Worm (Caenorhabditis elegans) whole organism, young adult: ENCODE data around the gene F20C5.6.
A peak's percentile ranks its signal among the peaks of the same experiment; 100 is the strongest.

Experiments
- C17E4.6 ChIP-seq: fragments of 200-800 bp; sonication (Bioruptor generic); IDR thresholded peaks from 2 replicates; pipeline ENCODE4 v1.3.6; 2022; ENCODE audit warnings: missing genetic modification reagents, missing genetic modification characterization, missing compliant biosample characterization
- F10E7.11 ChIP-seq: sonication (generic microtip); optimal IDR thresholded peaks from 2 replicates; lab custom pipeline; 2017; ENCODE audit warnings: mild to moderate bottlenecking, missing genetic modification characterization, moderate library complexity, missing compliant biosample characterization
- F22D6.2 ChIP-seq: sonication (generic microtip); optimal IDR thresholded peaks from 2 replicates; lab custom pipeline; 2016; ENCODE audit warnings: mild to moderate bottlenecking, missing genetic modification characterization, missing compliant biosample characterization
- F23B12.7 ChIP-seq: sonication (generic microtip); optimal IDR thresholded peaks from 2 replicates; lab custom pipeline; 2017; ENCODE audit warnings: missing genetic modification characterization, mild to moderate bottlenecking, missing compliant biosample characterization, antibody characterized with exemption, moderate library complexity; ENCODE audit not compliant: insufficient read depth
- F33H1.4 ChIP-seq: fragments of 200-800 bp; sonication (Bioruptor generic); IDR thresholded peaks from 2 replicates; pipeline ENCODE4 v1.3.6; 2022; ENCODE audit warnings: missing genetic modification reagents, missing genetic modification characterization, missing compliant biosample characterization
- F52B5.7 ChIP-seq: sonication (generic microtip); optimal IDR thresholded peaks from 2 replicates; lab custom pipeline; 2016; ENCODE audit warnings: mild to moderate bottlenecking, missing genetic modification characterization, missing compliant biosample characterization
- F55B11.4 ChIP-seq: sonication (generic microtip); optimal IDR thresholded peaks from 2 replicates; lab custom pipeline; 2016; ENCODE audit warnings: missing compliant biosample characterization, missing genetic modification characterization, borderline replicate concordance; ENCODE audit not compliant: insufficient read depth
- K11D2.4 ChIP-seq: fragments of 200-800 bp; sonication (Bioruptor generic); IDR thresholded peaks from 2 replicates; pipeline ENCODE4 v1.3.6; 2022; ENCODE audit warnings: missing genetic modification reagents, missing genetic modification characterization, missing compliant biosample characterization
- K12H6.12 ChIP-seq: fragments of 200-800 bp; sonication (Bioruptor generic); optimal IDR thresholded peaks from 2 replicates; lab custom pipeline; 2018; ENCODE audit warnings: mild to moderate bottlenecking, missing genetic modification characterization, missing compliant biosample characterization
- T26A5.8 ChIP-seq: sonication (generic microtip); optimal IDR thresholded peaks from 2 replicates; lab custom pipeline; 2016; ENCODE audit warnings: missing genetic modification characterization, missing compliant biosample characterization
- Y53F4B.3 ChIP-seq: fragments of 200-800 bp; sonication (Bioruptor generic); IDR thresholded peaks from 2 replicates; pipeline ENCODE4 v1.3.6; 2022; ENCODE audit warnings: missing genetic modification reagents, missing genetic modification characterization, missing compliant biosample characterization
- Y53G8AR.9 ChIP-seq: fragments of 200-800 bp; sonication (Bioruptor generic); conservative IDR thresholded peaks from 2 replicates; pipeline ENCODE4 v1.3.6; 2022; ENCODE audit warnings: missing genetic modification reagents, missing genetic modification characterization, missing compliant biosample characterization
- Y79H2A.3 ChIP-seq: fragments of 200-800 bp; sonication (Bioruptor generic); conservative IDR thresholded peaks from 2 replicates; pipeline ENCODE4 v1.3.6; 2022; ENCODE audit warnings: missing genetic modification reagents, missing genetic modification characterization, missing compliant biosample characterization
- akir-1 ChIP-seq: fragments of 200-800 bp; sonication (Bioruptor generic); optimal IDR thresholded peaks from 2 replicates; lab custom pipeline; 2018; ENCODE audit warnings: mild to moderate bottlenecking, missing genetic modification characterization, moderate library complexity, missing compliant biosample characterization
- atf-7 ChIP-seq: sonication (generic microtip); optimal IDR thresholded peaks from 2 replicates; lab custom pipeline; 2017; ENCODE audit warnings: mild to moderate bottlenecking, missing genetic modification characterization, missing compliant biosample characterization
- ceh-79 ChIP-seq: sonication (generic microtip); optimal IDR thresholded peaks from 2 replicates; lab custom pipeline; 2017; ENCODE audit warnings: mild to moderate bottlenecking, missing genetic modification characterization, missing compliant biosample characterization
- dox-1 ChIP-seq: fragments of 200-800 bp; sonication (Bioruptor generic); IDR thresholded peaks from 2 replicates; pipeline ENCODE4 v1.3.6; 2022; ENCODE audit warnings: missing genetic modification reagents, missing genetic modification characterization, missing compliant biosample characterization
- efl-1 ChIP-seq: fragments of 150-350 bp; optimal IDR thresholded peaks from 2 replicates; lab custom pipeline; 2014; ENCODE audit warnings: missing biosample characterization, missing genetic modification reagents, missing genetic modification characterization
- egl-44 ChIP-seq: fragments of 200-800 bp; sonication (Bioruptor generic); IDR thresholded peaks from 2 replicates; pipeline ENCODE4 v1.3.6; 2022; ENCODE audit warnings: missing genetic modification reagents, missing genetic modification characterization, missing compliant biosample characterization
- hmg-1.2 ChIP-seq: fragments of 200-800 bp; sonication (Bioruptor generic); IDR thresholded peaks from 2 replicates; pipeline ENCODE4 v1.3.6; 2022; ENCODE audit warnings: missing genetic modification reagents, missing genetic modification characterization, missing compliant biosample characterization
- hmg-20 ChIP-seq: fragments of 200-800 bp; sonication (Bioruptor generic); IDR thresholded peaks from 2 replicates; pipeline ENCODE4 v1.3.6; 2022; ENCODE audit warnings: missing genetic modification reagents, missing genetic modification characterization, missing compliant biosample characterization
- lag-1 ChIP-seq: fragments of 200-800 bp; sonication (Bioruptor generic); IDR thresholded peaks from 2 replicates; pipeline ENCODE4 v1.3.6; 2022; ENCODE audit warnings: missing genetic modification reagents, missing genetic modification characterization, missing compliant biosample characterization
- let-607 ChIP-seq, 2 experiments: fragments of 200-800 bp in 1 of 2; sonication (Bioruptor generic) in 1 of 2; sonication (generic microtip) in 1 of 2; optimal IDR thresholded peaks; 2 replicates each; lab custom pipeline; 2016 to 2018; ENCODE audit warnings: mild to moderate bottlenecking in 2 of 2, missing compliant biosample characterization in 2 of 2, missing genetic modification characterization in 2 of 2, moderate library complexity in 2 of 2, missing genotype in 1 of 2
- lin-26 ChIP-seq: fragments of 200-800 bp; sonication (Bioruptor generic); IDR thresholded peaks from 2 replicates; pipeline ENCODE4 v1.3.6; 2022; ENCODE audit warnings: missing genetic modification reagents, missing genetic modification characterization, missing compliant biosample characterization
- lin-35 ChIP-seq, 3 experiments: fragments of 150-350 bp in 2 of 3; sonication (generic microtip) in 1 of 3; optimal IDR thresholded peaks; 2 replicates each; lab custom pipeline; 2014 to 2018; ENCODE audit warnings: missing biosample characterization in 3 of 3, missing genetic modification characterization in 3 of 3, missing genetic modification reagents in 3 of 3
- lin-40 ChIP-seq: sonication (generic microtip); optimal IDR thresholded peaks from 2 replicates; lab custom pipeline; 2016; ENCODE audit warnings: missing genetic modification characterization, mild to moderate bottlenecking, missing compliant biosample characterization, missing genotype, missing genetic modification reagents
- lin-54 ChIP-seq: fragments of 200-800 bp; sonication (Bioruptor generic); optimal IDR thresholded peaks from 2 replicates; lab custom pipeline; 2018; ENCODE audit warnings: mild to moderate bottlenecking, missing genetic modification characterization, missing compliant biosample characterization
- mcd-1 ChIP-seq: fragments of 200-800 bp; sonication (Bioruptor generic); IDR thresholded peaks from 2 replicates; pipeline ENCODE4 v1.3.6; 2022; ENCODE audit warnings: missing genetic modification reagents, missing genetic modification characterization, missing compliant biosample characterization
- nfyb-1 ChIP-seq: fragments of 200-800 bp; sonication (Bioruptor generic); IDR thresholded peaks from 2 replicates; pipeline ENCODE4 v1.3.6; 2022; ENCODE audit warnings: missing genetic modification reagents, missing genetic modification characterization, missing compliant biosample characterization
- nhr-27 ChIP-seq: fragments of 200-800 bp; sonication (Bioruptor generic); optimal IDR thresholded peaks from 2 replicates; lab custom pipeline; 2018; ENCODE audit warnings: mild to moderate bottlenecking, missing genetic modification characterization, moderate library complexity, missing compliant biosample characterization
- pbrm-1 ChIP-seq: fragments of 200-800 bp; sonication (Bioruptor generic); IDR thresholded peaks from 2 replicates; pipeline ENCODE4 v1.3.6; 2022; ENCODE audit warnings: missing genetic modification reagents, missing genetic modification characterization, missing compliant biosample characterization
- pha-4 ChIP-seq: fragments of 150-350 bp; sonication (generic microtip); optimal IDR thresholded peaks from 2 replicates; lab custom pipeline; 2014; ENCODE audit warnings: missing biosample characterization, missing genetic modification reagents, missing genetic modification characterization
- rcor-1 ChIP-seq: fragments of 200-800 bp; sonication (Bioruptor generic); IDR thresholded peaks from 2 replicates; pipeline ENCODE4 v1.3.6; 2022; ENCODE audit warnings: missing genetic modification reagents, missing genetic modification characterization, missing compliant biosample characterization
- rec-8 ChIP-seq, 2 experiments: sonication (generic microtip); optimal IDR thresholded peaks; 2 replicates each; lab custom pipeline; 2016; ENCODE audit warnings: mild to moderate bottlenecking in 2 of 2, missing genetic modification characterization in 2 of 2, missing genetic modification reagents in 2 of 2, missing genotype in 2 of 2, missing biosample characterization in 1 of 2, missing compliant biosample characterization in 1 of 2, moderate library complexity in 1 of 2
- repo-1 ChIP-seq: sonication (generic microtip); optimal IDR thresholded peaks from 2 replicates; lab custom pipeline; 2017; ENCODE audit warnings: mild to moderate bottlenecking, missing genetic modification characterization, missing compliant biosample characterization
- snpc-4 ChIP-seq, 5 experiments: fragments of 150-350 bp in 1 of 5; sonication (generic microtip) in 4 of 5; optimal IDR thresholded peaks; 2 replicates each; lab custom pipeline; 2014 to 2018; ENCODE audit warnings: missing genetic modification characterization in 5 of 5, missing biosample characterization in 3 of 5, antibody characterized with exemption in 2 of 5, mild to moderate bottlenecking in 2 of 5, missing compliant biosample characterization in 2 of 5, missing genotype in 2 of 5, moderate library complexity in 2 of 5, missing genetic modification reagents in 1 of 5
- sptf-2 ChIP-seq: fragments of 200-800 bp; sonication (Bioruptor generic); optimal IDR thresholded peaks from 2 replicates; lab custom pipeline; 2018; ENCODE audit warnings: mild to moderate bottlenecking, missing genetic modification characterization, missing compliant biosample characterization
- tbp1 ChIP-seq: fragments of 200-800 bp; sonication (Bioruptor generic); optimal IDR thresholded peaks from 2 replicates; lab custom pipeline; 2018; ENCODE audit warnings: mild to moderate bottlenecking, missing genetic modification characterization, missing compliant biosample characterization
- unc-62 ChIP-seq: fragments of 150-350 bp; optimal IDR thresholded peaks from 2 replicates; lab custom pipeline; 2014; ENCODE audit warnings: missing biosample characterization, missing genetic modification reagents, missing genetic modification characterization
- ztf-18 ChIP-seq: sonication (generic microtip); optimal IDR thresholded peaks from 2 replicates; lab custom pipeline; 2016; ENCODE audit warnings: missing genotype, mild to moderate bottlenecking, missing genetic modification characterization, missing compliant biosample characterization

F20C5.6 gene

ce11 chrIV:8748967-8749366, 24.0 kb downstream of the F20C5.6 start:
- TF ChIP-seq nfyb-1 (GFP tag; lab: Robert Waterston, UW) (0 out of 2 replicates have a peak, but pooled peaks have one; percentile 36), lin-26 (GFP tag; lab: Robert Waterston, UW) (no peak)

- TF ChIP-seq K11D2.4 (no peak), Y53G8AR.9 (GFP tag; lab: Robert Waterston, UW) (0 out of 2 replicates have a peak, but pooled peaks have one; percentile 14)
- TF ChIP-seq, all 124 proteins: peak for 1
Measured at ce11 chrIV:8745591-8746302, 27.3 kb downstream of the F20C5.6 start, which contains the start of the genes F20C5.7 and parg-1. F20C5.7 (minus strand) TSS chrIV:8745691. parg-1 (plus strand) TSS chrIV:8746252.

ce11 chrIV:8743654-8744332, 29.2 kb downstream of the F20C5.6 start, which contains the start of gene F21D5.7:
F21D5.7 (minus strand) TSS chrIV:8743704.
- no peak for TF ChIP-seq T26A5.8 (tag; lab: Kevin White, UChicago)
- TF ChIP-seq pha-4: peak; percentile 25
- TF ChIP-seq lin-40 (tag; lab: Kevin White, UChicago): no peak
- TF ChIP-seq dox-1 (GFP tag; lab: Robert Waterston, UW): peak; percentile 88
- TF ChIP-seq rec-8 (tag; optimal IDR thresholded peaks at IDR 0.05; lab: Kevin White, UChicago): no peak
- peak; percentile 30 for TF ChIP-seq repo-1 (tag; lab: Kevin White, UChicago)
- TF ChIP-seq F23B12.7 (tag; lab: Kevin White, UChicago): peak; percentile 63
- TF ChIP-seq nhr-27 (tag; lab: Kevin White, UChicago): no peak
- peak; percentile 96 for TF ChIP-seq ztf-18 (tag; lab: Kevin White, UChicago)
- TF ChIP-seq F33H1.4: peak; percentile 41
- no peak for TF ChIP-seq Y79H2A.3 (GFP tag; lab: Robert Waterston, UW)
- peak; percentile 19 for TF ChIP-seq K12H6.12 (tag; lab: Kevin White, UChicago)
- no peak for TF ChIP-seq F55B11.4
- TF ChIP-seq tbp1: peak; percentile 55
- TF ChIP-seq sptf-2 (GFP tag; lab: Kevin White, UChicago): no peak
- no peak for TF ChIP-seq F22D6.2 (tag; lab: Kevin White, UChicago)
- no peak for TF ChIP-seq akir-1 (GFP tag; lab: Kevin White, UChicago)
- TF ChIP-seq egl-44 (GFP tag; lab: Robert Waterston, UW): no peak
- TF ChIP-seq K11D2.4: peak; percentile 71; the same call in 1 of the 2 replicates
- no peak for TF ChIP-seq ceh-79 (tag; lab: Kevin White, UChicago)
- peak; percentile 24 for TF ChIP-seq unc-62 (GFP tag; lab: Kevin White, UChicago)
- TF ChIP-seq F10E7.11 (tag; lab: Kevin White, UChicago): no peak
- TF ChIP-seq efl-1 (GFP tag; lab: Kevin White, UChicago): peak; percentile 37
- TF ChIP-seq C17E4.6 (GFP tag; lab: Robert Waterston, UW): no peak
- TF ChIP-seq snpc-4 (GFP tag; optimal IDR thresholded peaks at IDR 0.05; lab: Kevin White, UChicago): no peak
- TF ChIP-seq snpc-4 (tag; optimal IDR thresholded peaks at IDR 0.05; lab: Kevin White, UChicago): peak in 3 of 4 experiments; percentile 51 to 63 (median 59)
- TF ChIP-seq hmg-1.2 (GFP tag; lab: Robert Waterston, UW): peak; percentile 52
- peak; percentile 75 for TF ChIP-seq mcd-1
- TF ChIP-seq lin-54 (GFP tag; lab: Kevin White, UChicago): peak; percentile 89
- TF ChIP-seq let-607 (tag; optimal IDR thresholded peaks at IDR 0.05; lab: Kevin White, UChicago): peak; percentile 97
- peak; percentile 28 for TF ChIP-seq atf-7 (tag; lab: Kevin White, UChicago)
- TF ChIP-seq hmg-20: peak; percentile 29; the same call in 1 of the 2 replicates
- 0 out of 2 replicates have a peak, but pooled peaks have one; percentile 64 for TF ChIP-seq pbrm-1 (GFP tag; lab: Robert Waterston, UW)
- no peak for TF ChIP-seq Y53F4B.3
- no peak for TF ChIP-seq lag-1 (GFP tag; lab: Robert Waterston, UW)
- peak; percentile 81 for TF ChIP-seq Y53G8AR.9 (GFP tag; lab: Robert Waterston, UW)
- no peak for TF ChIP-seq F52B5.7 (tag; lab: Kevin White, UChicago)
- peak; percentile 27; the same call in 1 of the 2 replicates for TF ChIP-seq rcor-1 (GFP tag; lab: Robert Waterston, UW)
- TF ChIP-seq lin-35 (GFP tag; optimal IDR thresholded peaks at IDR 0.05; lab: Kevin White, UChicago): peak in 1 of 3 experiments; percentile 78
